Worm (Caenorhabditis elegans) whole organism, L1 larva: Measurements from ENCODE around the gene C33F10.4.

Experiments used
- C04F5.9 ChIP-seq: sonication (generic microtip); optimal IDR thresholded peaks from 2 replicates; lab custom pipeline; 2016; ENCODE audit warnings: missing genetic modification characterization, missing compliant biosample characterization
- C34B4.2 ChIP-seq: sonication (generic microtip); optimal IDR thresholded peaks from 2 replicates; lab custom pipeline; 2017; ENCODE audit warnings: mild to moderate bottlenecking, missing genetic modification characterization, missing compliant biosample characterization
- F16B12.6 ChIP-seq: fragments of 150-350 bp; optimal IDR thresholded peaks from 2 replicates; lab custom pipeline; 2014; ENCODE audit warnings: missing biosample characterization, missing genetic modification characterization
- alr-1 ChIP-seq: fragments of 200-800 bp; sonication (Bioruptor generic); optimal IDR thresholded peaks from 2 replicates; lab custom pipeline; 2018; ENCODE audit warnings: borderline replicate concordance, mild to moderate bottlenecking, missing genetic modification characterization, missing compliant biosample characterization
- aly-2 ChIP-seq: fragments of 150-350 bp; optimal IDR thresholded peaks from 2 replicates; lab custom pipeline; 2014; ENCODE audit warnings: missing biosample characterization, missing genetic modification characterization
- ama-1 ChIP-seq: fragments of 150-350 bp; optimal IDR thresholded peaks from 2 replicates; lab custom pipeline; 2014
- ceh-82 ChIP-seq, 3 experiments: fragments of 150-350 bp in 1 of 3; sonication (generic microtip) in 2 of 3; optimal IDR thresholded peaks; 2 replicates each; lab custom pipeline; 2014 to 2017; ENCODE audit warnings: missing biosample characterization in 3 of 3, missing genetic modification characterization in 3 of 3
- ceh-88 ChIP-seq: fragments of 200-800 bp; sonication (Bioruptor generic); IDR thresholded peaks from 2 replicates; pipeline ENCODE4 v1.3.6; 2022; ENCODE audit warnings: missing genetic modification characterization, missing compliant biosample characterization
- ceh-90 ChIP-seq: sonication (generic microtip); optimal IDR thresholded peaks from 2 replicates; lab custom pipeline; 2016; ENCODE audit warnings: missing genetic modification characterization, missing compliant biosample characterization
- dpl-1 ChIP-seq, 3 experiments: fragments of 150-350 bp in 2 of 3; sonication (generic microtip) in 1 of 3; optimal IDR thresholded peaks; 2 replicates each; lab custom pipeline; 2014 to 2017; ENCODE audit warnings: missing biosample characterization in 3 of 3, missing genetic modification characterization in 3 of 3, missing genetic modification reagents in 3 of 3
- efl-1 ChIP-seq, 4 experiments: fragments of 150-350 bp; optimal IDR thresholded peaks in 3 of 4; peaks in 1 of 4; 1 replicate in 1 of 4; 2 replicates in 3 of 4; lab custom pipeline; 2014; ENCODE audit warnings: missing biosample characterization in 2 of 4, missing genetic modification characterization in 2 of 4, missing genetic modification reagents in 2 of 4
- egl-13 ChIP-seq: sonication (generic microtip); optimal IDR thresholded peaks from 2 replicates; lab custom pipeline; 2016; ENCODE audit warnings: missing genotype, missing genetic modification reagents, missing genetic modification characterization, missing compliant biosample characterization
- egl-27 ChIP-seq, 2 experiments: fragments of 150-350 bp in 1 of 2; sonication (generic microtip); optimal IDR thresholded peaks; 3 replicates each; lab custom pipeline; 2017 to 2018; ENCODE audit warnings: missing biosample characterization in 2 of 2, missing genetic modification characterization in 2 of 2, missing genetic modification reagents in 2 of 2
- elt-3 ChIP-seq, 6 experiments: fragments of 150-350 bp in 1 of 6; sonication (generic microtip); optimal IDR thresholded peaks; 2 replicates each; lab custom pipeline; 2017 to 2018; ENCODE audit warnings: missing biosample characterization in 6 of 6, missing genetic modification characterization in 6 of 6, inconsistent platforms in 1 of 6
- fos-1 ChIP-seq: fragments of 150-350 bp; optimal IDR thresholded peaks from 2 replicates; lab custom pipeline; 2014; ENCODE audit warnings: missing biosample characterization, missing genetic modification characterization
- grh-1 ChIP-seq: fragments of 200-800 bp; sonication (Bioruptor generic); IDR thresholded peaks from 2 replicates; pipeline ENCODE4 v1.3.6; 2022; ENCODE audit warnings: missing genetic modification reagents, missing genetic modification characterization, missing compliant biosample characterization
- irx-1 ChIP-seq: sonication (generic microtip); optimal IDR thresholded peaks from 2 replicates; lab custom pipeline; 2016; ENCODE audit warnings: missing genetic modification characterization, missing compliant biosample characterization
- isw-1 ChIP-seq: fragments of 200-800 bp; sonication (Bioruptor generic); IDR thresholded peaks from 2 replicates; pipeline ENCODE4 v1.3.6; 2022; ENCODE audit warnings: missing genetic modification characterization, missing compliant biosample characterization
- jun-1 ChIP-seq: fragments of 150-350 bp; optimal IDR thresholded peaks from 2 replicates; lab custom pipeline; 2014; ENCODE audit warnings: missing biosample characterization, missing genetic modification reagents, missing genetic modification characterization
- lin-14 ChIP-seq: fragments of 200-800 bp; sonication (Bioruptor generic); optimal IDR thresholded peaks from 2 replicates; lab custom pipeline; 2018; ENCODE audit warnings: mild to moderate bottlenecking, missing genetic modification characterization, moderate library complexity, missing compliant biosample characterization
- lin-39 ChIP-seq: fragments of 150-350 bp; optimal IDR thresholded peaks from 2 replicates; lab custom pipeline; 2014; ENCODE audit warnings: missing biosample characterization, missing genetic modification reagents, missing genetic modification characterization
- lir-3 ChIP-seq: sonication (generic microtip); optimal IDR thresholded peaks from 2 replicates; lab custom pipeline; 2016; ENCODE audit warnings: mild to moderate bottlenecking, missing genetic modification characterization, moderate library complexity, missing compliant biosample characterization; ENCODE audit not compliant: poor library complexity
- mab-9 ChIP-seq: fragments of 200-800 bp; sonication (Bioruptor generic); IDR thresholded peaks from 2 replicates; pipeline ENCODE4 v1.3.6; 2022; ENCODE audit warnings: missing genetic modification reagents, missing genetic modification characterization, missing compliant biosample characterization
- nhr-11 ChIP-seq: fragments of 150-350 bp; optimal IDR thresholded peaks from 2 replicates; lab custom pipeline; 2014; ENCODE audit warnings: missing biosample characterization, missing genetic modification characterization
- nhr-12 ChIP-seq: sonication (generic microtip); optimal IDR thresholded peaks from 2 replicates; lab custom pipeline; 2017; ENCODE audit warnings: missing biosample characterization, missing genetic modification characterization
- nhr-19 ChIP-seq: fragments of 200-800 bp; sonication (Bioruptor generic); conservative IDR thresholded peaks from 2 replicates; pipeline ENCODE4 v1.3.6; 2022; ENCODE audit warnings: missing genetic modification characterization, missing compliant biosample characterization
- nhr-20 ChIP-seq: sonication (generic microtip); optimal IDR thresholded peaks from 2 replicates; lab custom pipeline; 2016; ENCODE audit warnings: mild to moderate bottlenecking, missing genetic modification characterization, missing compliant biosample characterization
- nhr-237 ChIP-seq: fragments of 150-350 bp; optimal IDR thresholded peaks from 2 replicates; lab custom pipeline; 2014; ENCODE audit warnings: missing biosample characterization, missing genetic modification characterization
- nhr-28 ChIP-seq: fragments of 150-350 bp; optimal IDR thresholded peaks from 2 replicates; lab custom pipeline; 2014; ENCODE audit warnings: missing biosample characterization, missing genetic modification characterization
- nhr-71 ChIP-seq: sonication (generic microtip); optimal IDR thresholded peaks from 2 replicates; lab custom pipeline; 2016; ENCODE audit warnings: mild to moderate bottlenecking, missing genetic modification characterization, moderate library complexity, missing compliant biosample characterization
- nhr-77 ChIP-seq: fragments of 150-350 bp; optimal IDR thresholded peaks from 2 replicates; lab custom pipeline; 2014; ENCODE audit warnings: missing biosample characterization, missing genetic modification characterization
- nhr-84 ChIP-seq: sonication (generic microtip); optimal IDR thresholded peaks from 2 replicates; lab custom pipeline; 2017; ENCODE audit warnings: missing biosample characterization, missing genetic modification characterization
- pag-3 ChIP-seq: sonication (generic microtip); optimal IDR thresholded peaks from 2 replicates; lab custom pipeline; 2017; ENCODE audit warnings: missing genetic modification characterization, mild to moderate bottlenecking, missing compliant biosample characterization, antibody characterized with exemption, borderline replicate concordance; ENCODE audit not compliant: insufficient read depth
- sox-4 ChIP-seq: sonication (generic microtip); optimal IDR thresholded peaks from 2 replicates; lab custom pipeline; 2016; ENCODE audit warnings: missing genetic modification characterization, missing compliant biosample characterization
- sptf-1 ChIP-seq: fragments of 150-350 bp; optimal IDR thresholded peaks from 2 replicates; lab custom pipeline; 2014; ENCODE audit warnings: missing biosample characterization, missing genetic modification characterization
- tbx-2 ChIP-seq: sonication (generic microtip); optimal IDR thresholded peaks from 2 replicates; lab custom pipeline; 2016; ENCODE audit warnings: missing genetic modification characterization, missing compliant biosample characterization
- tlp-1 ChIP-seq: fragments of 150-350 bp; optimal IDR thresholded peaks from 2 replicates; lab custom pipeline; 2014; ENCODE audit warnings: missing biosample characterization, missing genetic modification characterization
- unc-130 ChIP-seq: fragments of 150-350 bp; optimal IDR thresholded peaks from 2 replicates; lab custom pipeline; 2017; ENCODE audit warnings: missing biosample characterization, missing genetic modification characterization, inconsistent platforms
- unc-62 ChIP-seq: fragments of 150-350 bp; optimal IDR thresholded peaks from 2 replicates; lab custom pipeline; 2014; ENCODE audit warnings: missing biosample characterization, missing genetic modification reagents, missing genetic modification characterization
- unc-86 ChIP-seq: sonication (generic microtip); optimal IDR thresholded peaks from 2 replicates; lab custom pipeline; 2016; ENCODE audit warnings: missing genetic modification characterization, missing compliant biosample characterization
- unc-98 ChIP-seq: fragments of 200-800 bp; sonication (Bioruptor generic); IDR thresholded peaks from 2 replicates; pipeline ENCODE4 v1.3.6; 2022; ENCODE audit warnings: missing genetic modification characterization, missing compliant biosample characterization
- xbp-1 ChIP-seq: sonication (generic microtip); optimal IDR thresholded peaks from 2 replicates; lab custom pipeline; 2016; ENCODE audit warnings: missing genetic modification characterization, missing compliant biosample characterization
- zip-4 ChIP-seq: fragments of 200-800 bp; sonication (Bioruptor generic); optimal IDR thresholded peaks from 2 replicates; lab custom pipeline; 2018; ENCODE audit warnings: mild to moderate bottlenecking, missing genetic modification characterization, moderate library complexity, missing compliant biosample characterization
- ztf-4 ChIP-seq: fragments of 150-350 bp; optimal IDR thresholded peaks from 2 replicates; lab custom pipeline; 2014; ENCODE audit warnings: missing biosample characterization, missing genetic modification characterization

Gene C33F10.4

ce11 chrII:4748374-4748773 is 47.2 kb upstream of the C33F10.4 start (continued):
- no peak for TF ChIP-seq efl-1 (optimal IDR thresholded peaks at IDR 0.05; lab: Kevin White, UChicago)
- peak in 1 of 2 experiments; percentile 93 for TF ChIP-seq efl-1 (GFP tag; optimal IDR thresholded peaks at IDR 0.05 in 1 of 2; lab: Kevin White, UChicago)
- TF ChIP-seq zip-4 (GFP tag; lab: Kevin White, UChicago) = no peak
- no peak for TF ChIP-seq alr-1 (tag; lab: Kevin White, UChicago)
- no peak for TF ChIP-seq lir-3 (tag; lab: Kevin White, UChicago)
- TF ChIP-seq lin-14 (GFP tag; lab: Kevin White, UChicago) = peak; percentile 5
- no peak for TF ChIP-seq nhr-84 (tag; lab: Kevin White, UChicago)
- TF ChIP-seq nhr-12 (tag; lab: Kevin White, UChicago) = no peak
- TF ChIP-seq grh-1 (GFP tag; lab: Robert Waterston, UW) = no peak
- TF ChIP-seq mab-9 (GFP tag; lab: Robert Waterston, UW) = no peak
- TF ChIP-seq jun-1 = no peak
- peak in 3 of 6 experiments; percentile 27 to 65 (median 46) for TF ChIP-seq elt-3 (tag; optimal IDR thresholded peaks at IDR 0.05; lab: Kevin White, UChicago)
- no peak for TF ChIP-seq sox-4
- no peak for TF ChIP-seq ceh-88
- TF ChIP-seq egl-13 (tag; lab: Kevin White, UChicago) = no peak
- TF ChIP-seq nhr-237 (tag; lab: Kevin White, UChicago) = no peak
- peak; percentile 41 for TF ChIP-seq nhr-19 (GFP tag; lab: Robert Waterston, UW)
- peak; percentile 3 for TF ChIP-seq unc-130 (tag; lab: Kevin White, UChicago)
- TF ChIP-seq ceh-90 (tag; lab: Kevin White, UChicago) = no peak
- TF ChIP-seq tbx-2 (tag; lab: Kevin White, UChicago) = peak; percentile 31
- no peak for TF ChIP-seq unc-98 (GFP tag; lab: Robert Waterston, UW)
- TF ChIP-seq xbp-1 (tag; lab: Kevin White, UChicago) = no peak
- TF ChIP-seq nhr-77 (tag; lab: Kevin White, UChicago) = no peak
- TF ChIP-seq dpl-1 (GFP tag; optimal IDR thresholded peaks at IDR 0.05; lab: Kevin White, UChicago) = no peak
- no peak for TF ChIP-seq egl-27 (tag; optimal IDR thresholded peaks at IDR 0.05; lab: Kevin White, UChicago)
- no peak for TF ChIP-seq unc-62 (GFP tag; lab: Kevin White, UChicago)
- TF ChIP-seq C34B4.2 (tag; lab: Kevin White, UChicago) = no peak
- no peak for TF ChIP-seq aly-2 (tag; lab: Kevin White, UChicago)
- TF ChIP-seq C04F5.9 (tag; lab: Kevin White, UChicago) = no peak
- no peak for TF ChIP-seq sptf-1 (tag; lab: Kevin White, UChicago)
- no peak for TF ChIP-seq fos-1 (tag; lab: Kevin White, UChicago)
- TF ChIP-seq irx-1 (tag; lab: Kevin White, UChicago) = no peak
- TF ChIP-seq unc-86 (tag; lab: Kevin White, UChicago) = no peak
- no peak for TF ChIP-seq nhr-11 (tag; lab: Kevin White, UChicago)
- TF ChIP-seq ceh-82 (tag; optimal IDR thresholded peaks at IDR 0.05; lab: Kevin White, UChicago) = no peak
- no peak for TF ChIP-seq lin-39
- TF ChIP-seq nhr-71 (tag; lab: Kevin White, UChicago) = peak; percentile 56
- TF ChIP-seq isw-1 (GFP tag; lab: Robert Waterston, UW) = no peak
- no peak for TF ChIP-seq pag-3 (tag; lab: Kevin White, UChicago)
- TF ChIP-seq F16B12.6 (tag; lab: Kevin White, UChicago) = no peak
- TF ChIP-seq nhr-20 (tag; lab: Kevin White, UChicago) = peak; percentile 61
- no peak for TF ChIP-seq tlp-1
- TF ChIP-seq ama-1 = no peak
- no peak for TF ChIP-seq nhr-28 (tag; lab: Kevin White, UChicago)
- no peak for TF ChIP-seq ztf-4 (tag; lab: Kevin White, UChicago)
